Fruit fly (Drosophila melanogaster): Measurements from ENCODE around the gene Ndc80.

Ndc80 gene

DNA sequence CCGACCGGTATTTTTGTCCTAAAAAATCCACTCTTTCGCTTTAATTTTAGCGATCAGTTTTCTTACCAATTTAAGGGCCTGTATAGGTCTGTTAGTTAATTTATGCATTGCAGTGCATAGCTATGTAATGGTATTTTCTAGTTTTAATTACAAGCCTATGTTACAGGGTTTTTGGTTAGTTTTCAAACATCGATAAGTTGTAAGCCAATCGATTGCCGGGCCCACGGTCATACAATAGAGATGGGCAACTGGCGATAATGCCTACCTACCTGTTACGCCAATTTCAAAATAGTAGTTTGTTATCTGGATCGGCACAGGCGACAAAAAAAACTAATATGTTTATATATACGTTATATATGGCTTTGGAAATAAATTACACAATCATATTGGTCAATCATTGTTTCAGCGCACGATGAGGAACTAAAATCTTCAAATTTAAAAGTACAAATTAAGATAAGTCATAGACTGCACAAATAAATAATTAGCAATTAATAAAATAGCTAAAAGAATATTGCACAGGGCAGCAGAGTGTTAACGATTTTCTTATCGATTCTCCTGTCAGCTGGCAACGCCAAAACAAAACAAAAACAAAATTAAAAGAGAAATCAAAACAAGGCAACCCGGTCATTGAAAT, 4.7 kb upstream of the Ndc80 start, which contains the start of the genes tth and Tango2 (continued):
- TF ChIP-seq Side (GFP tag; optimal IDR thresholded peaks at IDR 0.05) (peak; percentile 54), Dad (GFP tag; optimal IDR thresholded peaks at IDR 0.05) (peak; percentile 18), CG3838 (GFP tag; optimal IDR thresholded peaks at IDR 0.05) (peak; percentile 38), gsb (GFP tag; IDR thresholded peaks at IDR 0.05) (peak; percentile 52), Sox100B (GFP tag; optimal IDR thresholded peaks at IDR 0.05) (no peak), lola (GFP tag; optimal IDR thresholded peaks at IDR 0.05) (peak in 1 of 3 experiments; percentile 49), hb (GFP tag; IDR thresholded peaks at IDR 0.05; ENCODE audit: partially characterized antibody) (peak; percentile 56; the same call in 1 of the 3 replicates), BtbVII (GFP tag; optimal IDR thresholded peaks at IDR 0.05) (peak; percentile 51), CG17361 (GFP tag; IDR thresholded peaks at IDR 0.05) (peak; percentile 75), Meics (GFP tag; optimal IDR thresholded peaks at IDR 0.05) (peak; percentile 79), rib (GFP tag; IDR thresholded peaks at IDR 0.05) (peak; percentile 79), CG8281 (tag; optimal IDR thresholded peaks at IDR 0.05) (no peak), dm (GFP tag; optimal IDR thresholded peaks at IDR 0.05) (no peak), CG15073 (GFP tag; optimal IDR thresholded peaks at IDR 0.05) (no peak), CG4617 (GFP tag; optimal IDR thresholded peaks at IDR 0.05; ENCODE audit: borderline replicate concordance) (peak; percentile 27), stwl (tag; optimal IDR thresholded peaks at IDR 0.05) (peak; percentile 19), CG3847 (GFP tag; IDR thresholded peaks at IDR 0.05) (peak; percentile 75), CG1792 (GFP tag; optimal IDR thresholded peaks at IDR 0.05) (no peak), shn (GFP tag; optimal IDR thresholded peaks at IDR 0.05) (peak; percentile 57), vvl (GFP tag; IDR thresholded peaks at IDR 0.05) (peak; percentile 62), CG4424 (GFP tag; optimal IDR thresholded peaks at IDR 0.05) (peak; percentile 47), CG4730 (GFP tag; IDR thresholded peaks at IDR 0.05) (no peak), fu2 (GFP tag; optimal IDR thresholded peaks at IDR 0.05) (peak; percentile 60), CG7372 (GFP tag; IDR thresholded peaks at IDR 0.05) (peak; percentile 48; the same call in 1 of the 2 replicates), CG16779 (GFP tag; IDR thresholded peaks at IDR 0.05) (no peak), Dip3 (GFP tag; optimal IDR thresholded peaks at IDR 0.05) (peak; percentile 66), CG1233 (GFP tag; optimal IDR thresholded peaks at IDR 0.05) (peak; percentile 78), CG12299 (tag; optimal IDR thresholded peaks at IDR 0.05) (no peak), TFAM (GFP tag; optimal IDR thresholded peaks at IDR 0.05) (no peak), cas (GFP tag; IDR thresholded peaks at IDR 0.05) (0 out of 2 replicates have a peak, but pooled peaks have one; percentile 47), sr (GFP tag; IDR thresholded peaks at IDR 0.05) (no peak), CG2199 (GFP tag; IDR thresholded peaks at IDR 0.05) (no peak), MTF-1 (GFP tag; optimal IDR thresholded peaks at IDR 0.05; ENCODE audit: borderline replicate concordance) (no peak), jumu (GFP tag; optimal IDR thresholded peaks at IDR 0.05) (peak; percentile 43), tna (GFP tag; IDR thresholded peaks at IDR 0.05; ENCODE audit: partially characterized antibody) (no peak), fd64A (GFP tag; optimal IDR thresholded peaks at IDR 0.05) (no peak), dan (GFP tag; IDR thresholded peaks at IDR 0.05) (no peak), CG6254 (GFP tag; optimal IDR thresholded peaks at IDR 0.05) (no peak), pros (GFP tag; optimal IDR thresholded peaks at IDR 0.05) (no peak), Xbp1 (GFP tag; optimal IDR thresholded peaks at IDR 0.05) (peak; percentile 81), Hmr (GFP tag; optimal IDR thresholded peaks at IDR 0.05) (peak; percentile 76), CG6689 (GFP tag; IDR thresholded peaks at IDR 0.05) (peak; percentile 70), CG10959 (GFP tag; IDR thresholded peaks at IDR 0.05) (no peak), HmgZ (tag; optimal IDR thresholded peaks at IDR 0.05) (peak; percentile 59), CG10321 (GFP tag; IDR thresholded peaks at IDR 0.05) (no peak), B-H1 (GFP tag; IDR thresholded peaks at IDR 0.05) (peak; percentile 36; the same call in 2 of the 3 replicates), ranshi (GFP tag; IDR thresholded peaks at IDR 0.05) (peak; percentile 31), ERR (GFP tag; optimal IDR thresholded peaks at IDR 0.05) (peak; percentile 42), prd (optimal IDR thresholded peaks at IDR 0.05) (no peak), prd (GFP tag; IDR thresholded peaks at IDR 0.05) (peak; percentile 71), gce (GFP tag; IDR thresholded peaks at IDR 0.05) (no peak; the same call in 2 of the 3 replicates)
